Worm (Caenorhabditis elegans) whole organism, young adult: Measurements from ENCODE around the gene Y39A1A.20.

Source experiments
- D2030.7 ChIP-seq: fragments of 200-800 bp; sonication (Bioruptor generic); IDR thresholded peaks from 2 replicates; pipeline ENCODE4 v1.3.6; 2022; ENCODE audit warnings: missing genetic modification reagents, missing genetic modification characterization, missing compliant biosample characterization
- K12H6.12 ChIP-seq: fragments of 200-800 bp; sonication (Bioruptor generic); optimal IDR thresholded peaks from 2 replicates; lab custom pipeline; 2018; ENCODE audit warnings: mild to moderate bottlenecking, missing genetic modification characterization, missing compliant biosample characterization
- aptf-2 ChIP-seq: fragments of 200-800 bp; sonication (Bioruptor generic); conservative IDR thresholded peaks from 2 replicates; pipeline ENCODE4 v1.3.6; 2022; ENCODE audit warnings: missing genetic modification reagents, missing genetic modification characterization, missing compliant biosample characterization
- atf-7 ChIP-seq: sonication (generic microtip); optimal IDR thresholded peaks from 2 replicates; lab custom pipeline; 2017; ENCODE audit warnings: mild to moderate bottlenecking, missing genetic modification characterization, missing compliant biosample characterization
- cebp-2 ChIP-seq: fragments of 200-800 bp; sonication (Bioruptor generic); IDR thresholded peaks from 2 replicates; pipeline ENCODE4 v1.3.6; 2022; ENCODE audit warnings: missing genetic modification characterization, missing compliant biosample characterization
- madf-3 ChIP-seq: fragments of 200-800 bp; sonication (Bioruptor generic); IDR thresholded peaks from 2 replicates; pipeline ENCODE4 v1.3.6; 2022; ENCODE audit warnings: missing genetic modification reagents, missing genetic modification characterization, missing compliant biosample characterization
- nfya-1 ChIP-seq: sonication (generic microtip); optimal IDR thresholded peaks from 2 replicates; lab custom pipeline; 2017; ENCODE audit warnings: antibody characterized with exemption, missing compliant biosample characterization, missing genetic modification characterization, borderline replicate concordance; ENCODE audit not compliant: insufficient read depth
- nhr-90 ChIP-seq: sonication (generic microtip); optimal IDR thresholded peaks from 2 replicates; lab custom pipeline; 2016; ENCODE audit warnings: missing genotype, mild to moderate bottlenecking, missing genetic modification characterization, missing compliant biosample characterization
- repo-1 ChIP-seq: sonication (generic microtip); optimal IDR thresholded peaks from 2 replicates; lab custom pipeline; 2017; ENCODE audit warnings: mild to moderate bottlenecking, missing genetic modification characterization, missing compliant biosample characterization
- snpc-1.3 ChIP-seq: sonication (generic microtip); optimal IDR thresholded peaks from 2 replicates; lab custom pipeline; 2017; ENCODE audit warnings: missing genetic modification characterization, mild to moderate bottlenecking, missing compliant biosample characterization, antibody characterized with exemption, moderate library complexity, missing genotype, missing genetic modification reagents; ENCODE audit not compliant: insufficient read depth
- ztf-6 ChIP-seq: fragments of 200-800 bp; sonication (Bioruptor generic); IDR thresholded peaks from 2 replicates; pipeline ENCODE4 v1.3.6; 2022; ENCODE audit warnings: missing genetic modification reagents, missing genetic modification characterization, missing compliant biosample characterization

DNA sequence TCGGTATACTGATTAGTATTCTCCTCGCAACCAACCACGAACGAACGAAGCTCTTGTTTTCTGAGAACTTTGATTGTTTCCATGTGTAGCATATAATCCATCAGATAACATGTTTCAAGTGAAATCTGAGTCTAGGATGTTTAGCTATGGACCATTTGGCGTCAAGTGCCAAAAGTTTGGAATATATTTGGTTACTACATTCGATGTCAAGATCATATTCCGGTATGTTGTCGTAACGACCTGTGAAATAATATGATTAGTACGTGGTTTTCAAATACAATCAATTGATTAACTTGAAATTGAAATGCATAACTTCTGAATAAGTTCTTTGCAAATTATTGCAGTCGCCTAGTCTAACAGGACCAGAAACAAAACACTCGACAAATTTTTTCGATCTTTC is 9.3 kb downstream of the Y39A1A.20 start, which contains the start of gene Y39A1A.17:
- TF ChIP-seq madf-3 (no peak), nhr-90 (tag; lab: Kevin White, UChicago) (no peak), D2030.7 (GFP tag; lab: Robert Waterston, UW) (no peak), repo-1 (no peak), snpc-1.3 (tag; lab: Kevin White, UChicago) (no peak), nfya-1 (tag; lab: Kevin White, UChicago) (no peak), K12H6.12 (tag; lab: Kevin White, UChicago) (no peak), aptf-2 (GFP tag; lab: Robert Waterston, UW) (no peak), atf-7 (no peak), cebp-2 (no peak), ztf-6 (GFP tag; lab: Robert Waterston, UW) (no peak)
